Worm (Caenorhabditis elegans) whole organism, late embryonic: ENCODE measurements around the gene K07E12.2.

Experiments
- C38D4.7 ChIP-seq: fragments of 200-800 bp; sonication (Bioruptor generic); optimal IDR thresholded peaks from 2 replicates; lab custom pipeline; 2018; ENCODE audit warnings: mild to moderate bottlenecking, missing genetic modification characterization, moderate library complexity, missing compliant biosample characterization
- K09A11.1 ChIP-seq: sonication (generic microtip); optimal IDR thresholded peaks from 2 replicates; lab custom pipeline; 2017; ENCODE audit warnings: antibody characterized with exemption, mild to moderate bottlenecking, missing genetic modification characterization, missing compliant biosample characterization; ENCODE audit not compliant: insufficient read depth
- T23F11.4 ChIP-seq: fragments of 200-800 bp; sonication (Bioruptor generic); optimal IDR thresholded peaks from 2 replicates; lab custom pipeline; 2018; ENCODE audit warnings: mild to moderate bottlenecking, missing genetic modification characterization, missing compliant biosample characterization
- Y22D7AL.16 ChIP-seq: sonication (generic microtip); optimal IDR thresholded peaks from 2 replicates; lab custom pipeline; 2016; ENCODE audit warnings: missing genetic modification characterization, missing compliant biosample characterization
- ceh-14 ChIP-seq: sonication (generic microtip); optimal IDR thresholded peaks from 2 replicates; lab custom pipeline; 2016; ENCODE audit warnings: missing genotype, missing genetic modification characterization, missing compliant biosample characterization
- ceh-18 ChIP-seq: sonication (generic microtip); optimal IDR thresholded peaks from 2 replicates; lab custom pipeline; 2016; ENCODE audit warnings: missing genetic modification characterization, missing compliant biosample characterization
- ceh-19 ChIP-seq: fragments of 200-800 bp; sonication (Bioruptor generic); optimal IDR thresholded peaks from 2 replicates; lab custom pipeline; 2018; ENCODE audit warnings: mild to moderate bottlenecking, missing genetic modification characterization, missing compliant biosample characterization
- ceh-2 ChIP-seq: sonication (generic microtip); optimal IDR thresholded peaks from 2 replicates; lab custom pipeline; 2016; ENCODE audit warnings: missing genotype, missing genetic modification characterization, missing compliant biosample characterization
- ceh-24 ChIP-seq: sonication (generic microtip); optimal IDR thresholded peaks from 2 replicates; lab custom pipeline; 2016; ENCODE audit warnings: mild to moderate bottlenecking, missing genetic modification characterization, missing compliant biosample characterization
- ceh-34 ChIP-seq: sonication (generic microtip); optimal IDR thresholded peaks from 2 replicates; lab custom pipeline; 2016; ENCODE audit warnings: mild to moderate bottlenecking, missing genetic modification characterization, missing compliant biosample characterization
- ceh-48 ChIP-seq: sonication (generic microtip); optimal IDR thresholded peaks from 2 replicates; lab custom pipeline; 2016; ENCODE audit warnings: missing genetic modification characterization, inconsistent platforms, missing compliant biosample characterization
- ceh-6 ChIP-seq: fragments of 200-800 bp; sonication (Bioruptor generic); optimal IDR thresholded peaks from 2 replicates; lab custom pipeline; 2018; ENCODE audit warnings: mild to moderate bottlenecking, missing genetic modification characterization, missing compliant biosample characterization
- ceh-9 ChIP-seq: sonication (generic microtip); optimal IDR thresholded peaks from 2 replicates; lab custom pipeline; 2016; ENCODE audit warnings: mild to moderate bottlenecking, missing genetic modification characterization, inconsistent platforms, missing compliant biosample characterization
- che-1 ChIP-seq: sonication (generic microtip); optimal IDR thresholded peaks from 2 replicates; lab custom pipeline; 2016; ENCODE audit warnings: mild to moderate bottlenecking, missing genetic modification characterization, missing compliant biosample characterization
- dve-1 ChIP-seq: sonication (generic microtip); optimal IDR thresholded peaks from 2 replicates; lab custom pipeline; 2017; ENCODE audit warnings: antibody characterized with exemption, mild to moderate bottlenecking, missing genetic modification characterization, missing compliant biosample characterization
- elt-2 ChIP-seq: sonication (generic microtip); optimal IDR thresholded peaks from 2 replicates; lab custom pipeline; 2016; ENCODE audit warnings: missing genetic modification reagents, missing genetic modification characterization, missing compliant biosample characterization
- elt-4 ChIP-seq: sonication (generic microtip); optimal IDR thresholded peaks from 2 replicates; lab custom pipeline; 2016; ENCODE audit warnings: missing genetic modification characterization, missing compliant biosample characterization
- ets-4 ChIP-seq: sonication (generic microtip); optimal IDR thresholded peaks from 2 replicates; lab custom pipeline; 2016; ENCODE audit warnings: missing genetic modification characterization, missing compliant biosample characterization
- eyg-1 ChIP-seq: sonication (generic microtip); optimal IDR thresholded peaks from 2 replicates; lab custom pipeline; 2016; ENCODE audit warnings: missing genotype, missing genetic modification characterization, missing compliant biosample characterization
- fax-1 ChIP-seq: sonication (generic microtip); optimal IDR thresholded peaks from 2 replicates; lab custom pipeline; 2016; ENCODE audit warnings: missing genotype, missing genetic modification characterization, missing compliant biosample characterization
- hlh-13 ChIP-seq: fragments of 200-800 bp; sonication (Bioruptor generic); optimal IDR thresholded peaks from 2 replicates; lab custom pipeline; 2018; ENCODE audit warnings: mild to moderate bottlenecking, missing genetic modification characterization, missing compliant biosample characterization
- hlh-30 ChIP-seq: sonication (generic microtip); optimal IDR thresholded peaks from 2 replicates; lab custom pipeline; 2017; ENCODE audit warnings: antibody characterized with exemption, missing genetic modification characterization, missing compliant biosample characterization; ENCODE audit not compliant: insufficient read depth
- hlh-6 ChIP-seq: sonication (generic microtip); optimal IDR thresholded peaks from 2 replicates; lab custom pipeline; 2016; ENCODE audit warnings: missing genotype, missing genetic modification characterization, missing compliant biosample characterization
- lim-6 ChIP-seq: sonication (generic microtip); optimal IDR thresholded peaks from 2 replicates; lab custom pipeline; 2016; ENCODE audit warnings: missing genetic modification characterization, missing compliant biosample characterization
- madf-2 ChIP-seq: sonication (generic microtip); optimal IDR thresholded peaks from 2 replicates; lab custom pipeline; 2017; ENCODE audit warnings: missing genetic modification characterization, missing compliant biosample characterization
- mec-3 ChIP-seq: sonication (generic microtip); optimal IDR thresholded peaks from 2 replicates; lab custom pipeline; 2016; ENCODE audit warnings: borderline replicate concordance, missing genetic modification characterization, missing compliant biosample characterization
- odd-2 ChIP-seq: sonication (generic microtip); optimal IDR thresholded peaks from 2 replicates; lab custom pipeline; 2017; ENCODE audit warnings: antibody characterized with exemption, mild to moderate bottlenecking, missing genetic modification characterization, missing compliant biosample characterization
- pag-3 ChIP-seq: sonication (generic microtip); optimal IDR thresholded peaks from 2 replicates; lab custom pipeline; 2016; ENCODE audit warnings: missing compliant biosample characterization, missing genetic modification characterization, borderline replicate concordance
- pax-1 ChIP-seq: fragments of 150-350 bp; optimal IDR thresholded peaks from 2 replicates; lab custom pipeline; 2014; ENCODE audit warnings: missing biosample characterization, missing genetic modification characterization
- pha-4 ChIP-seq: fragments of 150-350 bp; optimal IDR thresholded peaks from 2 replicates; lab custom pipeline; 2018; ENCODE audit warnings: missing biosample characterization, missing genetic modification reagents, missing genetic modification characterization
- pqm-1 ChIP-seq: sonication (generic microtip); optimal IDR thresholded peaks from 2 replicates; lab custom pipeline; 2016; ENCODE audit warnings: missing genetic modification characterization, missing compliant biosample characterization
- ref-2 ChIP-seq: sonication (generic microtip); optimal IDR thresholded peaks from 2 replicates; lab custom pipeline; 2016; ENCODE audit warnings: missing genetic modification characterization, missing compliant biosample characterization
- rnt-1 ChIP-seq: sonication (generic microtip); optimal IDR thresholded peaks from 2 replicates; lab custom pipeline; 2016; ENCODE audit warnings: missing genetic modification characterization, missing compliant biosample characterization
- sox-4 ChIP-seq: sonication (generic microtip); optimal IDR thresholded peaks from 2 replicates; lab custom pipeline; 2017; ENCODE audit warnings: mild to moderate bottlenecking, missing genetic modification characterization, inconsistent platforms, missing compliant biosample characterization
- syd-9 ChIP-seq: sonication (generic microtip); optimal IDR thresholded peaks from 2 replicates; lab custom pipeline; 2016; ENCODE audit warnings: mild to moderate bottlenecking, missing genetic modification characterization, moderate library complexity, missing compliant biosample characterization
- tbx-2 ChIP-seq: sonication (generic microtip); optimal IDR thresholded peaks from 2 replicates; lab custom pipeline; 2016; ENCODE audit warnings: missing genetic modification characterization, missing compliant biosample characterization
- ttx-3 ChIP-seq: sonication (generic microtip); optimal IDR thresholded peaks from 2 replicates; lab custom pipeline; 2016; ENCODE audit warnings: missing genetic modification reagents, missing genetic modification characterization, missing compliant biosample characterization
- unc-3 ChIP-seq, 2 experiments: fragments of 200-800 bp in 1 of 2; sonication (Bioruptor generic) in 1 of 2; sonication (generic microtip) in 1 of 2; conservative IDR thresholded peaks in 1 of 2; optimal IDR thresholded peaks in 1 of 2; 2 replicates each; pipeline versions ENCODE4 v1.3.6 to Lab custom; 2016 to 2022; ENCODE audit warnings: missing compliant biosample characterization in 2 of 2, missing genetic modification characterization in 2 of 2, missing genetic modification reagents in 1 of 2
- unc-86 ChIP-seq: sonication (generic microtip); optimal IDR thresholded peaks from 2 replicates; lab custom pipeline; 2016; ENCODE audit warnings: missing genetic modification characterization, missing compliant biosample characterization
- ztf-16 ChIP-seq: sonication (generic microtip); optimal IDR thresholded peaks from 2 replicates; lab custom pipeline; 2017; ENCODE audit warnings: missing genetic modification characterization, missing compliant biosample characterization

The K07E12.2 gene

DNA sequence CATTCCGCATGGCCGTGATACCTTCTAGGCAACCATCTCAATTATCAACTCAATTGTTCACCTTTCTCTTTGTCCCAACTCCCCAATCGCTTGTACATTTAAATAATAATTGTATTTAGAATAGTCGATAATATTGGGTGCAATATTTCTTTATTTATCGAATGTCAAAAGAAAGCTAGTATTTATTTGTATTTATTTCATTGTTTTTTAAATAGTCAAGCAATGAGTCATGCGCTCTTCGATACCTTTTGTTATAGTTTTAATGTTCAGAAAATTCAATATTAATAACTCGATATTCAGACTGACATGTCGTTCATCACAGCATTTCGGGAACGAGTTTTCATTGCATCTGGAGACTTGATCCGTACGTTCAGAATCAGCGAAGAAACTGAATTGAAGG lies 11.6 kb upstream of the K07E12.2 start, which contains the start of gene wdr-4:
Gene wdr-4 (plus strand): TSS at position 301 of the 400 bp plus-strand sequence.
- TF ChIP-seq fax-1 (tag; lab: Kevin White, UChicago) (no peak), ceh-9 (tag; lab: Kevin White, UChicago) (no peak), ztf-16 (tag; lab: Kevin White, UChicago) (no peak), ceh-24 (no peak), ceh-14 (tag; lab: Kevin White, UChicago) (no peak), hlh-6 (tag; lab: Kevin White, UChicago) (no peak), syd-9 (tag; lab: Kevin White, UChicago) (no peak), elt-2 (tag; lab: Kevin White, UChicago) (no peak), ceh-6 (GFP tag; lab: Kevin White, UChicago) (no peak), unc-86 (no peak), ets-4 (tag; lab: Kevin White, UChicago) (no peak)

DNA sequence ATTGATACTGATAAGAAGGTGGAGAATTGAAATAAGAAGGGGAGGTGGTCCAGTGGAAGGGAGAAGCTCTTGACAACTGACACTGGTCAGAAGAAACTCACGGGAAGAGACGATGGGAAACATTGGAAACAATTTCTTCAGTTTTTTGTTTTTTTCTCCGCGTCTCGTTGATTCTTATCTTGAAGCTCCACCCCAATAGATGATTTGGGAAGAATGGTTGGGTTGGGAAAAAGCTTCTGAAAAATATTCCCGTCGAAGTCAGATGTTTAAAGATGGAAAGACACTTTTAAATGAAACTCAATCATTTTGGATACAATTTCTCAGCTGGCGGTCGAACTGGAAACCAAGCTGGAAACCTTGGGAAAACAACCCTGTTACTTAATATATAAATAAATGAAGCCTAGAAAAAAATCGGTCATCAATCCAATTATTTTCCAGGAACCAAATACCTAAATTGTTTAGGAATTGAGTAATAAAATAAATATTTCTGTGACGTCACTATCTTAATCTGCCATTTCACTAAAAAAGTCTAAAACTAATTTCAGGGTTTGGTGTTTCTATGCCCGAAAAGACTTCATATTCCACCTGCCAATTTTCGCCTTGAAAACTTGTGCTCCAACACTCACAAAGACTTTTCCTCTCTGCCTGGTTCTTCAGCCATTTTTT lies 6.8 kb upstream of the K07E12.2 start, which contains the start of the genes Y102E9.5 and odr-4:
Gene Y102E9.5 (minus strand): TSS at position 101 of the 666 bp plus-strand sequence.
Gene odr-4 (plus strand): TSS at position 616 of the 666 bp plus-strand sequence.
- no peak for TF ChIP-seq Y22D7AL.16
- no peak for TF ChIP-seq ceh-34 (tag; lab: Kevin White, UChicago)
- TF ChIP-seq syd-9 (tag; lab: Kevin White, UChicago) = no peak
- no peak for TF ChIP-seq hlh-30 (tag; lab: Kevin White, UChicago)
- no peak for TF ChIP-seq ceh-18 (tag; lab: Kevin White, UChicago)
- TF ChIP-seq K09A11.1 (tag; lab: Kevin White, UChicago) = no peak
- no peak for TF ChIP-seq tbx-2 (tag; lab: Kevin White, UChicago)
- TF ChIP-seq odd-2 (tag; lab: Kevin White, UChicago) = no peak
- TF ChIP-seq pqm-1 (tag; lab: Kevin White, UChicago) = no peak
- no peak for TF ChIP-seq lim-6 (tag; lab: Kevin White, UChicago)
- no peak for TF ChIP-seq hlh-13 (GFP tag; lab: Kevin White, UChicago)
- TF ChIP-seq ceh-48 (tag; lab: Kevin White, UChicago) = no peak
- TF ChIP-seq che-1 (tag; lab: Kevin White, UChicago) = no peak
- no peak for TF ChIP-seq ref-2 (tag; lab: Kevin White, UChicago)
- no peak for TF ChIP-seq pax-1 (tag; lab: Kevin White, UChicago)
- TF ChIP-seq mec-3 = no peak
- TF ChIP-seq pag-3 (tag; lab: Kevin White, UChicago) = no peak
- no peak for TF ChIP-seq ceh-19 (GFP tag; lab: Kevin White, UChicago)
- no peak for TF ChIP-seq ceh-2

- TF ChIP-seq ttx-3 (tag; lab: Kevin White, UChicago) (no peak), eyg-1 (tag; lab: Kevin White, UChicago) (no peak), elt-4 (tag; lab: Kevin White, UChicago) (no peak), rnt-1 (tag; lab: Kevin White, UChicago) (no peak), C38D4.7 (GFP tag; lab: Kevin White, UChicago) (no peak), che-1 (tag; lab: Kevin White, UChicago) (no peak), dve-1 (tag; lab: Kevin White, UChicago) (no peak), pha-4 (tag; lab: Kevin White, UChicago) (no peak), T23F11.4 (GFP tag; lab: Kevin White, UChicago) (no peak), hlh-6 (tag; lab: Kevin White, UChicago) (no peak), ceh-6 (GFP tag; lab: Kevin White, UChicago) (no peak), ceh-14 (tag; lab: Kevin White, UChicago) (no peak), sox-4 (no peak), unc-3 (GFP tag; conservative IDR thresholded peaks at IDR 0.05; lab: Robert Waterston, UW) (no peak), unc-3 (tag; optimal IDR thresholded peaks at IDR 0.05; lab: Kevin White, UChicago) (no peak), madf-2 (no peak)
- TF ChIP-seq, all 69 proteins: peak for 0
Measured at ce11 chrIII:6731285-6731684, 5.8 kb upstream of the K07E12.2 start.
